Fruit fly (Drosophila melanogaster) whole organism, prepupa: ENCODE results near the gene CG32201.

ENCODE experiments used
- CG10631 ChIP-seq: fragments of 200-800 bp; sonication (Bioruptor generic); optimal IDR thresholded peaks from 2 replicates; lab custom pipeline; 2016; ENCODE audit warnings: missing biosample characterization, missing genetic modification characterization
- CG10669 ChIP-seq: fragments of 200-800 bp; sonication (Bioruptor generic); optimal IDR thresholded peaks from 3 replicates; lab custom pipeline; 2018; ENCODE audit warnings: missing biosample characterization, mild to moderate bottlenecking, missing genetic modification characterization, moderate library complexity
- CG3032 ChIP-seq: fragments of 200-800 bp; optimal IDR thresholded peaks from 2 replicates; lab custom pipeline; 2019; ENCODE audit warnings: missing biosample characterization, mild to moderate bottlenecking, missing genetic modification characterization, moderate library complexity
- CG6163 ChIP-seq: fragments of 200-800 bp; sonication (Bioruptor generic); IDR thresholded peaks from 3 replicates; pipeline ENCODE4 v1.3.6; 2022; ENCODE audit warnings: missing biosample characterization, missing genetic modification characterization
- CG6808 ChIP-seq: fragments of 200-800 bp; sonication (Bioruptor generic); optimal IDR thresholded peaks from 3 replicates; lab custom pipeline; 2017; ENCODE audit warnings: missing biosample characterization, missing genetic modification characterization, mild to moderate bottlenecking, moderate library complexity, missing genetic modification reagents
- CG8319 ChIP-seq: fragments of 200-800 bp; sonication (Bioruptor generic); optimal IDR thresholded peaks from 3 replicates; lab custom pipeline; 2016; ENCODE audit warnings: missing biosample characterization, missing genetic modification characterization
- Eip75B ChIP-seq: fragments of 200-800 bp; sonication (Bioruptor generic); optimal IDR thresholded peaks from 3 replicates; lab custom pipeline; 2016; ENCODE audit warnings: missing biosample characterization, missing genetic modification characterization
- Gug ChIP-seq: fragments of 200-800 bp; sonication (Bioruptor generic); IDR thresholded peaks from 2 replicates; pipeline ENCODE4 v1.3.6; 2022; ENCODE audit warnings: missing biosample characterization, missing genetic modification characterization
- Lpt ChIP-seq: fragments of 200-800 bp; sonication (Bioruptor generic); optimal IDR thresholded peaks from 3 replicates; lab custom pipeline; 2016; ENCODE audit warnings: missing biosample characterization, missing genetic modification characterization
- Sox102F ChIP-seq: fragments of 200-800 bp; sonication (Bioruptor generic); optimal IDR thresholded peaks from 2 replicates; lab custom pipeline; 2016; ENCODE audit warnings: missing biosample characterization, mild to moderate bottlenecking, missing genetic modification characterization
- Sox15 ChIP-seq: fragments of 200-800 bp; sonication (Bioruptor generic); optimal IDR thresholded peaks from 3 replicates; lab custom pipeline; 2016; ENCODE audit warnings: missing biosample characterization, missing genetic modification characterization
- cyc ChIP-seq: fragments of 200-800 bp; sonication (Bioruptor generic); optimal IDR thresholded peaks from 3 replicates; lab custom pipeline; 2016; ENCODE audit warnings: missing biosample characterization, missing genetic modification characterization
- dac ChIP-seq: fragments of 200-800 bp; sonication (Bioruptor generic); optimal IDR thresholded peaks from 2 replicates; lab custom pipeline; 2017; ENCODE audit warnings: missing biosample characterization, mild to moderate bottlenecking, missing genetic modification characterization
- pdm3 ChIP-seq: fragments of 200-800 bp; sonication (Bioruptor generic); optimal IDR thresholded peaks from 3 replicates; lab custom pipeline; 2016; ENCODE audit warnings: missing biosample characterization, missing genetic modification characterization

DNA sequence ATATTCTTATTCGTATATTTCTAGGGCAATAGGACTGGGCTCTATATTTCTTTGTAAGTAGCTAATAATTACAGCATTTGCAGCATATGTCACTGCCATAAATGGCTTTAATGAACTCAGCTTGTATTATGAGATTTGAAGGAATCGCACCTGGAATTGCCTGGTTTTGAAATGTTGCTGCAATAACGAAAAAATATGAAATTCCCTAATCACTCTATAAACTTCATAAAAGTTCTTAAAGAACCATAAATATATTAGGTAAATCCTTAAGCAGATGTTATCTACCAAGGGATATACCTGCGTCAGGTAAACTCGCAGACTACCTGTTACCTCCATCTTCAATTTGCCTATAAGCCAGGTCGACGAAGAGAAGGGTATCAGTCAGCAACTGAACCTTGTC is 21.0 kb upstream of the CG32201 start, which contains the start of gene CG7271:
- TF ChIP-seq CG6808 (no peak), CG3032 (no peak), Eip75B (GFP tag; lab: Kevin White, UChicago) (no peak), Lpt (GFP tag; lab: Kevin White, UChicago) (no peak), CG10631 (GFP tag; lab: Kevin White, UChicago) (no peak), pdm3 (no peak), Sox15 (GFP tag; lab: Kevin White, UChicago) (no peak), dac (GFP tag; lab: Kevin White, UChicago) (no peak), CG10669 (GFP tag; lab: Kevin White, UChicago) (no peak), CG6163 (no peak), Sox102F (GFP tag; lab: Kevin White, UChicago) (no peak), cyc (GFP tag; lab: Kevin White, UChicago) (no peak), Gug (GFP tag; lab: Robert Waterston, UW) (no peak), CG8319 (GFP tag; lab: Kevin White, UChicago) (no peak)
